Fruit fly (Drosophila melanogaster): ENCODE results near the gene jar.

The jar gene

DNA sequence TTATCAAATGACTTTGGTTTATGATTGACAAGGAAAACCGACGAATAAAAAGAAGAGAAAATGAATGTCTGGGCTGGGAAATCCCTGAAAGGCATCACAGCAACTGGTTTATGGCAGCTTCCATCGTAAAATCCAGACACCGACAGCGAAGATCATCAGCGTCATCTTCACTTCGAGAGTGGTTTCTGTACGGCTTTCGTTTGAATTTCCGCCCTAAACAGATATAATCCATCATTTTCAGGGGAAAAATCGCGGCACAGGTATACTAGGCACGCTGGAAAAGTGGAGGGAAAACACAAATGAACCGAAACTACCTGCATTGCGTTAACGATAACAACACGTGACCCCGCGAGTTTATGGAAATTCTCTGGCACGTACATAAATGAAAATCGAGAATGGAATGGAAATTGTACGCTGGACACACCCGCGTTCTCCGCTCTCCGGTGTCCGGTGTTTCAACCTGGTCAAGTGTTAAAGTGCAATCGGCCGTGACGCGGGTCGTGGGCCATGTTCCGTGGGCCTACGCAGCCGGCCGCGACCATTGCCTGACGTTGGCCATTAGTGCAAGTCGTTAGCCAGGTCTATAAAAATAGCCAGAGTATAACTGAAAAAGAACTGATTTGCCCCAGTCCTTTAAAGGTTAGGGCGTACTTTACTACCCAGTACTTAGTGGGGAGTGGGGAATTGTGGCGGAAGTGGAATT lies 26.6 kb upstream of the jar start (continued):
- TF ChIP-seq psq (GFP tag; optimal IDR thresholded peaks at IDR 0.05), result no peak
- no peak for TF ChIP-seq BEAF-32 (GFP tag; optimal IDR thresholded peaks at IDR 0.05)
- no peak for TF ChIP-seq CG16813 (GFP tag; IDR thresholded peaks at IDR 0.05; ENCODE audit: partially characterized antibody)
- TF ChIP-seq Stat92E (GFP tag; optimal IDR thresholded peaks at IDR 0.05), result peak in 1 of 3 experiments; percentile 90
- TF ChIP-seq sima (GFP tag; optimal IDR thresholded peaks at IDR 0.05), result no peak
- no peak for TF ChIP-seq rib (GFP tag; IDR thresholded peaks at IDR 0.05)
- TF ChIP-seq YL-1 (GFP tag; optimal IDR thresholded peaks at IDR 0.05), result no peak
- TF ChIP-seq cad (GFP tag; optimal IDR thresholded peaks at IDR 0.05), result peak; percentile 97
- TF ChIP-seq ro (GFP tag; IDR thresholded peaks at IDR 0.05), result no peak
- TF ChIP-seq kni (GFP tag; optimal IDR thresholded peaks at IDR 0.05), result peak; percentile 93
- no peak for TF ChIP-seq CG7357 (GFP tag; IDR thresholded peaks at IDR 0.05)
- TF ChIP-seq CG11696 (GFP tag; IDR thresholded peaks at IDR 0.05), result no peak
- TF ChIP-seq Ets97D (GFP tag; optimal IDR thresholded peaks at IDR 0.05), result no peak
- TF ChIP-seq nerfin-1 (tag; optimal IDR thresholded peaks at IDR 0.05), result no peak
- peak; percentile 48 for TF ChIP-seq twi (tag; optimal IDR thresholded peaks at IDR 0.05)
- TF ChIP-seq chn (GFP tag; optimal IDR thresholded peaks at IDR 0.05), result no peak
- peak; percentile 78 for TF ChIP-seq zen (tag; optimal IDR thresholded peaks at IDR 0.05)
- no peak for TF ChIP-seq CG30431 (GFP tag; optimal IDR thresholded peaks at IDR 0.05)
- no peak for TF ChIP-seq CG12942 (GFP tag; optimal IDR thresholded peaks at IDR 0.05)
- peak in 1 of 2 experiments; percentile 77 for TF ChIP-seq Hr78 (GFP tag; optimal IDR thresholded peaks at IDR 0.05)
- no peak for TF ChIP-seq jing (GFP tag; optimal IDR thresholded peaks at IDR 0.05)
- no peak for TF ChIP-seq kay (GFP tag; optimal IDR thresholded peaks at IDR 0.05)
- TF ChIP-seq CG12744 (GFP tag; optimal IDR thresholded peaks at IDR 0.05), result no peak
- TF ChIP-seq ase (GFP tag; IDR thresholded peaks at IDR 0.05), result no peak
- no peak for TF ChIP-seq NC2α (GFP tag; optimal IDR thresholded peaks at IDR 0.05)
- no peak for TF ChIP-seq Sry-δ (GFP tag; optimal IDR thresholded peaks at IDR 0.05)
- TF ChIP-seq Awh (GFP tag; IDR thresholded peaks at IDR 0.05), result no peak

DNA sequence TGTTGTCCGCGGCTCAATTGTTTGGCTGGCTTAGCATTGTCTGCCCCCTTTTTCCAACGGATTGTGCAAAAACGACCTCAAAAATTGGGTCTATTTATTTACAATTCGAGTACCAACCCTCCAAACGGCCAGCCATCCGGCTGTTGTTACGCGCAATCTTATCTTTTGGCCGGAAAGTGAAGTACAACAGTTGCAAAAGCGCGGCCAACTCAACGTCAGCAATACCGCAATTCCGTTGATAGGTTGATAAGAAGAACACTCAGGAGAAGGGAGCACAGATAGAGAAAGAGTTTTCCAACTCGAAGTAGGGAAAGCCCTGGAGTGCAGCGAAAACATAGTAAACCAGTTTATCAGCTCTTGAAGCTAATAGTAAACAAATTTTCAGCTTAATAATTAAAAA lies 25.9 kb upstream of the jar start:
- TF ChIP-seq ind (GFP tag; optimal IDR thresholded peaks at IDR 0.05), result no peak
- TF ChIP-seq exex (tag; optimal IDR thresholded peaks at IDR 0.05), result peak; percentile 55
- TF ChIP-seq Atf6 (GFP tag; IDR thresholded peaks at IDR 0.05), result no peak
- TF ChIP-seq klu (GFP tag; IDR thresholded peaks at IDR 0.05), result no peak
- no peak for TF ChIP-seq Sin3A (optimal IDR thresholded peaks at IDR 0.05)
- TF ChIP-seq ro (GFP tag; IDR thresholded peaks at IDR 0.05), result no peak
- peak; percentile 5 for TF ChIP-seq lab (GFP tag; optimal IDR thresholded peaks at IDR 0.05)
- TF ChIP-seq CG12769 (tag; optimal IDR thresholded peaks at IDR 0.05), result peak; percentile 24
- TF ChIP-seq H15 (GFP tag; IDR thresholded peaks at IDR 0.05), result no peak
- peak; percentile 65 for TF ChIP-seq CG15479 (GFP tag; optimal IDR thresholded peaks at IDR 0.05)
- no peak for TF ChIP-seq esg (GFP tag; conservative IDR thresholded peaks at IDR 0.05)
- no peak for TF ChIP-seq CG15696 (tag; optimal IDR thresholded peaks at IDR 0.05)
- no peak for TF ChIP-seq sim (GFP tag; IDR thresholded peaks at IDR 0.05)
- TF ChIP-seq mirr (GFP tag; optimal IDR thresholded peaks at IDR 0.05), result peak; percentile 30
- TF ChIP-seq slbo (GFP tag; IDR thresholded peaks at IDR 0.05), result 0 out of 2 replicates have a peak, but pooled peaks have one; percentile 21
- peak in 1 of 2 experiments; percentile 33 for TF ChIP-seq Pdp1 (GFP tag; optimal IDR thresholded peaks at IDR 0.05)
- TF ChIP-seq chinmo (GFP tag; IDR thresholded peaks at IDR 0.05; ENCODE audit: partially characterized antibody), result 0 out of 4 replicates have a peak, but pooled peaks have one; percentile 45
- TF ChIP-seq sug (tag; optimal IDR thresholded peaks at IDR 0.05), result peak; percentile 48
- TF ChIP-seq GATAe (GFP tag; conservative IDR thresholded peaks at IDR 0.05), result peak; percentile 72
- TF ChIP-seq YL-1 (GFP tag; optimal IDR thresholded peaks at IDR 0.05), result no peak
- TF ChIP-seq vnd (GFP tag; IDR thresholded peaks at IDR 0.05; ENCODE audit: partially characterized antibody), result peak; percentile 45; the same call in 1 of the 3 replicates
- no peak for TF ChIP-seq pnt (GFP tag; optimal IDR thresholded peaks at IDR 0.05)
- TF ChIP-seq bowl (GFP tag; IDR thresholded peaks at IDR 0.05), result no peak

Data from whole organism, embryonic.